Worm (Caenorhabditis elegans): ENCODE data around the gene grl-5.
"Not testable (repeated sequence)": the region's sequence is repeated elsewhere in the genome, so short reads cannot be mapped to it uniquely, and the experiment has no call there.

Gene grl-5

DNA sequence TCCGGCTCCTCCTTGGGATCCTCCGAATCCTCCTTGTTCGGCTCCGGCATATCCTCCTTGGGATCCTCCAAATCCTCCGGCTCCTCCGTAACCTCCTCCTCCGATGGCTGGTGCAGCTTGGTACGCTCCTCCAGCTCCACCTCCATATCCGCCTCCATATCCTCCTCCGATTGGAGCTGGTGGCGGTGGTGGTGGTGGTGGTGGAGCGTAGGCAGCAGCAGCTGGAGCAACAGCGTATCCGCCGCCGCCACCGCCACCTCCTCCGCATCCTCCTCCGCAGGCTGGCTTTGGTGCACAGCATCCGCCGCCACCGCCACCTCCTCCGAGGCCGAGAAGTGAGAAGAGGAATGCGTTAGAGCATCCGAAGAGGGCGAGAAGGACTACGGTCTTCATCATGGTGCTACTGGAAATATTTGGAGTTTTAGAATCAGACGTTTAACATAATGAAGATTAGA is 18.3 kb upstream of the grl-5 start, which contains the start of gene Y47D7A.15 (continued):
- no peak for TF ChIP-seq daf-19 (GFP tag; conservative IDR thresholded peaks at IDR 0.05)
- 0 out of 2 replicates have a peak, but pooled peaks have one; percentile 45 for TF ChIP-seq dmd-8 (GFP tag; IDR thresholded peaks at IDR 0.05)
- no peak for TF ChIP-seq ceh-32 (tag; optimal IDR thresholded peaks at IDR 0.05; ENCODE audit: poor library complexity)
- no peak for TF ChIP-seq lin-39 (tag; optimal IDR thresholded peaks at IDR 0.05)
- no peak for TF ChIP-seq unc-39 (tag; optimal IDR thresholded peaks at IDR 0.05)
- TF ChIP-seq nhr-77 (tag; optimal IDR thresholded peaks at IDR 0.05) = no peak
- peak; percentile 96 for TF ChIP-seq set-16 (GFP tag; IDR thresholded peaks at IDR 0.05)
- no peak for TF ChIP-seq zfp-3 (GFP tag; conservative IDR thresholded peaks at IDR 0.05)
- TF ChIP-seq mdt-29 (GFP tag; IDR thresholded peaks at IDR 0.05) = no peak

DNA sequence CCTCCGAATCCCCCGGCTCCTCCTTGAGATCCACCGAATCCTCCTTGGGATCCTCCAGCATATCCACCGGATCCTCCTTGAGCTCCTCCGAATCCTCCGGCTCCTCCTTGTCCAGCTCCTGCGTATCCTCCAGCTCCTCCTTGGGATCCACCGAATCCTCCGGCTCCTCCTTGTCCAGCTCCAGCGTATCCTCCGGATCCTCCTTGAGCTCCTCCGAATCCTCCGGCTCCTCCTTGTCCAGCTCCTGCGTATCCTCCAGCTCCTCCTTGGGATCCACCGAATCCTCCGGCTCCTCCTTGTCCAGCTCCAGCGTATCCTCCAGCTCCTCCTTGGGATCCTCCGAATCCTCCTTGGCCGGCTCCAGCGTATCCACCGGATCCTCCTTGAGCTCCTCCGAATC is 17.7 kb upstream of the grl-5 start:
- TF ChIP-seq unc-62 (GFP tag; optimal IDR thresholded peaks at IDR 0.05 in 1 of 2) (peak in 1 of 2 experiments; percentile 22), set-16 (GFP tag; IDR thresholded peaks at IDR 0.05) (peak; percentile 46; the same call in 1 of the 2 replicates)
- not testable (repeated sequence) for TF ChIP-seq unc-62 (tag; optimal IDR thresholded peaks at IDR 0.05)

DNA sequence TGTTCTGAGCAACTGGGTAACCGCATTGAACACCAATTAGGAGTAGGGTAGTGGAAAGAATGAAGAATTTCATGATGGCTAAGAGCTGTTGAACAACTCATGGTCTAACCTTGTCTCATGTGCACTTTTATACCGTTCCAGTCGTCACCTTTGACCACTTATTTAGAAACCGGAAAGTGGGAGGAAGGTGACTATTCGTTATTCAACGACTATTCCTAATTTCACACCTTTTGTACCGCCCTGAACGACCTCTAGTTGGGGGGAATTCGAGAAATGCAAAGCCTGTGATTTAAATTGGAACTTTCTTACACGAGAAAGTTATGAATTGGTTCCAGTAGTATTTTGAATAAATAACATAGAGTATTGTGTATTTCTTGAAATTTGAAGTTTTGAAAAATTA is 15.1 kb upstream of the grl-5 start, which contains the start of gene Y47D7A.12:
Gene Y47D7A.12, minus strand, starts transcription at position 101 of the 400 bp plus-strand sequence.
- TF ChIP-seq nhr-6 (tag; optimal IDR thresholded peaks at IDR 0.05) (no peak), lin-39 (tag; optimal IDR thresholded peaks at IDR 0.05) (no peak), T20F7.1 (GFP tag; optimal IDR thresholded peaks at IDR 0.05) (no peak), saeg-2 (GFP tag; IDR thresholded peaks at IDR 0.05) (no peak), nhr-102 (tag; optimal IDR thresholded peaks at IDR 0.05) (no peak), set-16 (GFP tag; IDR thresholded peaks at IDR 0.05) (no peak), arid-1 (GFP tag; conservative IDR thresholded peaks at IDR 0.05) (no peak), pha-4 (GFP tag; IDR thresholded peaks at IDR 0.05) (no peak), pha-4 (tag; optimal IDR thresholded peaks at IDR 0.05) (no peak), skn-1 (tag; optimal IDR thresholded peaks at IDR 0.05) (no peak), dpl-1 (GFP tag; optimal IDR thresholded peaks at IDR 0.05) (no peak), T26A8.4 (GFP tag; IDR thresholded peaks at IDR 0.05) (no peak)

DNA sequence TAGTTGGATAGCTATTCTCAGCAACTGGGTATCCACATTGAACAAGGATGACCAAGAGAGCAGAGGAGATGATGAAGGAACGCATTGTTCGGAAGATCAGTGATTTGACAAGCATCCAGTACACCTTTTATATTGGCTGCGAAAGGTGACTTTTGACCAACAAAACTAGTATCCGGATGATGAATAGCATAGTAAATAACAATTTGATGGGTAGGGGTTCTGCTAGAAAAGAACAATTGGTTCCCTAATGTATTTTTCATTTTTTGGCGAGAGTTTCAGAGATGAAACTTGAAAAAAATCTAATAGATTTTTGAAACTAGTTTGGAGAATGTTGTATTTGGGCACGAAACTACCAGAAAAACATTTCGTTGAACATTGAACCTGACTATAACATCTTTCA is 13.7 kb upstream of the grl-5 start, which contains the start of gene Y47D7A.11:
Gene Y47D7A.11, minus strand, starts transcription at position 101 of the 400 bp plus-strand sequence.
- TF ChIP-seq unc-62 (GFP tag; optimal IDR thresholded peaks at IDR 0.05 in 1 of 2) (peak in 1 of 2 experiments; percentile 28), unc-62 (tag; optimal IDR thresholded peaks at IDR 0.05) (no peak), zip-11 (GFP tag; IDR thresholded peaks at IDR 0.05) (no peak), madf-5 (GFP tag; IDR thresholded peaks at IDR 0.05) (no peak), lir-3 (tag; optimal IDR thresholded peaks at IDR 0.05) (no peak)

DNA sequence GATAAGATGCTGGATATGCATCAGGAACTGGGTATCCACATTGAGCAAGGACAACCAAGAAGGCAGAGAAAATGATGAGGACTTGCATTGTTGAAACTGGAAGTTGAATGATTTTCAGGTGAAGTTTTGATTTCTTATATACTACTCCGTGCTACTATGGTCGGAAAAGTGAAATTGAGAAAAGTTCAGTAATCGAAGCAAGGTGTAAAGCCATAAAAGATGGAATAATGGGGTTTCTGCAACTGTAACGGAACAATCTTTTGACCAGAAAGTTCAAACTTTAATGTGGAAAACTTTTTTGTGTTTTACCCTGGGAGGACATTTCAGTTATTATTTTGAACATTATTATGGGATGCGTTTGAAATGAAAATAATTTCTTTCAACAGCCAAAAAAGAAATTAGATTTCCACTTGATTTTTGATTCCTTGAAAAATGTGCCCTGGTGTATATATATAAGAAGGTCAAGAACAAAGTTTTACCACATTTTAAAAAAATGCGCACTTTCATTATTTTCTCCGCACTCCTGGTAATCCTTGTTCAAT is 9.5 kb upstream of the grl-5 start, which contains the start of the genes Y47D7A.9 and Y47D7A.19:
Gene Y47D7A.9, minus strand, starts transcription at position 101 of the 542 bp plus-strand sequence.
Gene Y47D7A.19, plus strand, starts transcription at position 492 of the 542 bp plus-strand sequence.
- TF ChIP-seq hif-1 (tag; optimal IDR thresholded peaks at IDR 0.05) (no peak), set-16 (GFP tag; IDR thresholded peaks at IDR 0.05) (no peak), vab-7 (GFP tag; IDR thresholded peaks at IDR 0.05) (no peak), D1046.2 (GFP tag; IDR thresholded peaks at IDR 0.05) (no peak), gei-8 (GFP tag; optimal IDR thresholded peaks at IDR 0.05) (no peak), duxl-1 (tag; optimal IDR thresholded peaks at IDR 0.05; ENCODE audit: poor library complexity) (no peak), nhr-48 (tag; optimal IDR thresholded peaks at IDR 0.05) (no peak), unc-62 (GFP tag; optimal IDR thresholded peaks at IDR 0.05 in 1 of 2) (no peak), unc-62 (tag; optimal IDR thresholded peaks at IDR 0.05) (no peak), fos-1 (tag; optimal IDR thresholded peaks at IDR 0.05) (no peak), attf-4 (tag; optimal IDR thresholded peaks at IDR 0.05) (no peak), Y105C5A.15 (GFP tag; IDR thresholded peaks at IDR 0.05) (no peak), F37D6.2 (tag; optimal IDR thresholded peaks at IDR 0.05) (no peak)

All from whole organism, L4 larva.